Worm (Caenorhabditis elegans) whole organism, young adult: Measurements from ENCODE around the gene F49F1.5.

Source experiments
- B0035.1 ChIP-seq: sonication (generic microtip); optimal IDR thresholded peaks from 2 replicates; lab custom pipeline; 2016; ENCODE audit warnings: missing genetic modification characterization, mild to moderate bottlenecking, missing compliant biosample characterization, missing genotype, missing genetic modification reagents
- Y53G8AR.9 ChIP-seq: fragments of 200-800 bp; sonication (Bioruptor generic); conservative IDR thresholded peaks from 2 replicates; pipeline ENCODE4 v1.3.6; 2022; ENCODE audit warnings: missing genetic modification reagents, missing genetic modification characterization, missing compliant biosample characterization
- Y56A3A.18 ChIP-seq: fragments of 200-800 bp; sonication (Bioruptor generic); IDR thresholded peaks from 2 replicates; pipeline ENCODE4 v1.3.6; 2022; ENCODE audit warnings: missing genetic modification reagents, missing genetic modification characterization, missing compliant biosample characterization
- ZK185.1 ChIP-seq: sonication (generic microtip); optimal IDR thresholded peaks from 2 replicates; lab custom pipeline; 2016; ENCODE audit warnings: mild to moderate bottlenecking, missing genetic modification characterization, missing compliant biosample characterization; ENCODE audit not compliant: poor library complexity, severe bottlenecking
- attf-5 ChIP-seq: fragments of 200-800 bp; sonication (Bioruptor generic); optimal IDR thresholded peaks from 2 replicates; lab custom pipeline; 2018; ENCODE audit warnings: mild to moderate bottlenecking, missing genetic modification characterization, missing compliant biosample characterization
- lin-26 ChIP-seq: fragments of 200-800 bp; sonication (Bioruptor generic); IDR thresholded peaks from 2 replicates; pipeline ENCODE4 v1.3.6; 2022; ENCODE audit warnings: missing genetic modification reagents, missing genetic modification characterization, missing compliant biosample characterization
- rec-8 ChIP-seq, 2 experiments: sonication (generic microtip); optimal IDR thresholded peaks; 2 replicates each; lab custom pipeline; 2016; ENCODE audit warnings: mild to moderate bottlenecking in 2 of 2, missing genetic modification characterization in 2 of 2, missing genetic modification reagents in 2 of 2, missing genotype in 2 of 2, missing biosample characterization in 1 of 2, missing compliant biosample characterization in 1 of 2, moderate library complexity in 1 of 2
- sdz-38 ChIP-seq: sonication (generic microtip); optimal IDR thresholded peaks from 2 replicates; lab custom pipeline; 2016; ENCODE audit warnings: missing genotype, missing genetic modification characterization, missing compliant biosample characterization
- snpc-3.4 ChIP-seq: sonication (generic microtip); optimal IDR thresholded peaks from 2 replicates; lab custom pipeline; 2017; ENCODE audit warnings: missing genetic modification characterization, mild to moderate bottlenecking, missing compliant biosample characterization, antibody characterized with exemption, moderate library complexity, missing genotype, missing genetic modification reagents
- tbx-9 ChIP-seq: sonication (generic microtip); optimal IDR thresholded peaks from 2 replicates; lab custom pipeline; 2016; ENCODE audit warnings: borderline replicate concordance, missing genetic modification characterization, inconsistent platforms, missing compliant biosample characterization
- ztf-6 ChIP-seq: fragments of 200-800 bp; sonication (Bioruptor generic); IDR thresholded peaks from 2 replicates; pipeline ENCODE4 v1.3.6; 2022; ENCODE audit warnings: missing genetic modification reagents, missing genetic modification characterization, missing compliant biosample characterization

DNA sequence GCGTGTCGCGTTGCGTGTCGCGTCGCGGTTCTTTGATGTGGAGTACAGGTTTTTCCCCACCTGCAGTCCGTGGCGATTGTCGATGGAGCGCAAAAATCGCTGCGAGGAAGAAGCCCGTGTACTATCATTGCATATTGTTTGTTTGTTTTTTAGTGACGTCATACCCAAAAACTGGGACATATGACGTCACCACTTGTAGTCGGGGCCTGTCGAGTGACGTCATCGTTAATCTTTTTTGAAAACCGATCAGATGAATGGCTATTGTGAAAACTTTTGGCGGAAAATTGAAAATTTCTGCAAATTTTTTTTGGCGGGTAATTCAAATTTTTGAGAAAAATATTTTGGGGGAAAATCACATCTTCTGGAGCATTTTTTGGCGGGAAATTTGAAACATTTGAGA lies 47.1 kb upstream of the F49F1.5 start:
- TF ChIP-seq ztf-6 (no peak), attf-5 (no peak), snpc-3.4 (tag; lab: Kevin White, UChicago) (no peak), ZK185.1 (tag; lab: Kevin White, UChicago) (no peak), tbx-9 (no peak), B0035.1 (no peak), lin-26 (GFP tag; lab: Robert Waterston, UW) (no peak), Y53G8AR.9 (no peak), Y56A3A.18 (GFP tag; lab: Robert Waterston, UW) (no peak), rec-8 (tag; optimal IDR thresholded peaks at IDR 0.05; lab: Kevin White, UChicago) (no peak), sdz-38 (no peak)
